Fruit fly (Drosophila melanogaster) whole organism, adult: ENCODE results near the gene CG42835.

Source experiments
- CG11617 ChIP-seq: fragments of 200-800 bp; sonication (Bioruptor generic); optimal IDR thresholded peaks from 2 replicates; lab custom pipeline; 2017; ENCODE audit warnings: mild to moderate bottlenecking, missing biosample characterization, missing genetic modification reagents, missing genetic modification characterization
- CG14711 ChIP-seq: fragments of 200-800 bp; sonication (Bioruptor generic); optimal IDR thresholded peaks from 2 replicates; lab custom pipeline; 2018; ENCODE audit warnings: missing biosample characterization, mild to moderate bottlenecking, missing genetic modification characterization, moderate library complexity
- CG1620 ChIP-seq: fragments of 200-800 bp; sonication (Bioruptor generic); optimal IDR thresholded peaks from 2 replicates; lab custom pipeline; 2016; ENCODE audit warnings: missing biosample characterization, missing genetic modification characterization
- CG7101 ChIP-seq: fragments of 200-800 bp; sonication (Bioruptor generic); optimal IDR thresholded peaks from 2 replicates; lab custom pipeline; 2018; ENCODE audit warnings: missing biosample characterization, mild to moderate bottlenecking, missing genetic modification characterization, moderate library complexity
- Clk ChIP-seq: fragments of 200-800 bp; sonication (Bioruptor generic); optimal IDR thresholded peaks from 2 replicates; lab custom pipeline; 2017; ENCODE audit warnings: missing biosample characterization, missing genetic modification characterization
- Crg-1 ChIP-seq: fragments of 200-800 bp; sonication (Bioruptor generic); optimal IDR thresholded peaks from 2 replicates; lab custom pipeline; 2016; ENCODE audit warnings: missing biosample characterization, missing genetic modification characterization
- cnc ChIP-seq, 2 experiments: fragments of >200 bp; optimal IDR thresholded peaks; 2 replicates each; lab custom pipeline; 2017
- kay ChIP-seq: fragments of 200-800 bp; sonication (Bioruptor generic); peaks from one replicate; lab custom pipeline; 2016; ENCODE audit warnings: missing biosample characterization, missing genetic modification characterization, borderline replicate concordance
- ovo ChIP-seq: fragments of 200-800 bp; sonication (Bioruptor generic); optimal IDR thresholded peaks from 2 replicates; lab custom pipeline; 2016; ENCODE audit warnings: missing biosample characterization, missing genetic modification characterization
- pad ChIP-seq: fragments of 200-800 bp; sonication (Bioruptor generic); optimal IDR thresholded peaks from 3 replicates; lab custom pipeline; 2017; ENCODE audit warnings: missing biosample characterization, missing genetic modification characterization, mild to moderate bottlenecking, moderate library complexity, missing genetic modification reagents
- toe ChIP-seq: fragments of 200-800 bp; sonication (Bioruptor generic); optimal IDR thresholded peaks from 2 replicates; lab custom pipeline; 2016; ENCODE audit warnings: missing biosample characterization, missing genetic modification characterization

DNA sequence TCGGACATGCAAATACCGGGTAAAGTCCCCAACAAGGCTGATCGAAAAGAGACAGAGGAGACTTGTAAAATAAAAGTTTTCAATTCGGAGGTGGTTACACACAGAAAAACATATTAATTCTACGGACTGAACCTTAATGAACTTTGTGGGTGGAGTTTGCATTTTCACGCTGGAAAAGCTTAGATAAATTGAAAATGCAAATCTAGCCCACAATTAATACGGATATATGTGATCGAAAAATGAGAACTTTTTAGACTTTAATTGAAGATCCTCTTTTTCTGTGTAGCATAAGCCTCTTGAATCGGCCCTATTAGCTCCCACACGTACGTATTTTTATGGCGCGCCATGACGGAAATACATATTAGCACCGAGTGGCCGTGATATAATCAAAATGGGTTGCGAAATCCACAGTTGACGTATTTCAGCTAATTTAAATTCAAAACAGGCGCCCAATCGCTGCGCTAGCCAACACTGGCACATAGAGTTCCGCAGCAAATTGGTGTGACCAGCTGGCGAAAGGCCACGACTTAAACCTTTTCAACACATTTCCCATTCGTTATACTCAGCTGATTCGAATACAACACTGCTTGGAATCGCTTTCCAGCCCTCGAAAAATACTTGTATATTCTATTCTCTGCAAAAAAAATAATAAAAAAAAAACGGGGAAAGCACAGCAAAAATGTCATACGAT is 35.0 kb upstream of the CG42835 start:
- TF ChIP-seq CG7101 (tag; lab: Kevin White, UChicago) = peak; percentile 73
- no peak for TF ChIP-seq kay (GFP tag; lab: Kevin White, UChicago)
- TF ChIP-seq CG14711 (tag; lab: Kevin White, UChicago) = peak; percentile 74
- no peak for TF ChIP-seq CG11617 (GFP tag; lab: Kevin White, UChicago)
- no peak for TF ChIP-seq Clk (GFP tag; lab: Kevin White, UChicago)
- TF ChIP-seq CG1620 (GFP tag; lab: Kevin White, UChicago) = peak; percentile 84
- TF ChIP-seq pad (GFP tag; lab: Kevin White, UChicago) = peak; percentile 60
- peak; percentile 78 for TF ChIP-seq Crg-1
- TF ChIP-seq cnc (optimal IDR thresholded peaks at IDR 0.05; lab: Kevin White, UChicago) = no peak
- peak; percentile 75 for TF ChIP-seq toe (GFP tag; lab: Kevin White, UChicago)
- TF ChIP-seq ovo (GFP tag; lab: Kevin White, UChicago) = peak; percentile 59
